Fruit fly (Drosophila melanogaster): ENCODE data around the gene Raf.

dm6 chrX:2278782-2279304 is 16.4 kb upstream of the Raf start:
- TF ChIP-seq CG8478 (optimal IDR thresholded peaks at IDR 0.05) (no peak), CTCF (optimal IDR thresholded peaks at IDR 0.05) (no peak)

All from S2 (cell line).